Worm (Caenorhabditis elegans): ENCODE results near the gene tsp-8.

tsp-8 gene

DNA sequence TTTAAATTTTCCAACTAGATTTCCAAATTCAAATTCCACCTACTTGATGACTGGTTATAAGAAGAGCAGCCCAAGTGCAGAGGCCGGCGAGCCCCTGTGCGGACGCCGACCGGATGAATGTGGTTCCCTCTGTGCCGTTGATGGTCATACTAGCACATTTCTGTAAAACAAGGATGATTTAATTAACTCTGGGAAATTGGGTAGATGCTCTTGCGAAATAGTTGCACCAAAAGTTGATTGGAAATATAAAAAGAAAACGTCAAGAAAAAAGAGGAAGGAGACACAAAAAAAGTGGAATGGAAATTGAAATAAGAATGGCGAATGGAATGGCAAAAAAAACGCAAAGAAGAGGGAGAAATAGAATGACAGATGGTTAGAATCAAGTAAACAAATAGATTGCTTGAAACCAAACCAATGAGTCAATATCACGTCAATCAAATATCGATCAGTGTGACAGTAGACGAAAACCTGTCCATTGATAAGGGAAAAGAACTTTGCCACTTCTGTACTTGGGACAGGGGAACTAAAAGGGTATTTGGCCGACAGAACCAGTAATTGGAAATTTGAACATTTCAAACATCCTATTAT is 22.5 kb downstream of the tsp-8 start, which contains the start of gene tmem-184 (continued):
- TF ChIP-seq pqm-1 (tag; optimal IDR thresholded peaks at IDR 0.05) (no peak), C16A3.4 (tag; optimal IDR thresholded peaks at IDR 0.05) (no peak), nhr-76 (tag; optimal IDR thresholded peaks at IDR 0.05) (no peak), pag-3 (tag; optimal IDR thresholded peaks at IDR 0.05; ENCODE audit: borderline replicate concordance, insufficient read depth) (no peak), alr-1 (tag; optimal IDR thresholded peaks at IDR 0.05; ENCODE audit: borderline replicate concordance) (no peak), snpc-4 (tag; optimal IDR thresholded peaks at IDR 0.05) (no peak)

DNA sequence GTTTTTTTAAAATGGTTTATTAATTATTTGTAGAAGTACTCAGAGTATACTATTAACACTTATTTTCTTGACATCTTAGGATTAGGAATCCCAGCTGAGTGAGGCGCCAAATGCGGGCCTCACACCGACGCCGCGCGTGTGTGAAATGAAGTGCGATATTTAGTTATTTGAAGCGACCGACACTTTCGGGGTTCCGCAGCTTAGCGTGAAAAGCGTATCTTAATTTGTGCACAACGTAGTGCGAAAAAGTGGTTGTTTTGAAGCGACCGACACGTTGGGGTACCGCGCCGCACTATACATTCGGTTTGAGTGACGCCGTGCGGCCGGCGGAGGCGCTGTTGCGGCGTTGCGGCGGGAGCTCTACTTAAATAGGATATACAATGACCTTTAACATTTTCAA is 24.4 kb downstream of the tsp-8 start:
- TF ChIP-seq nhr-71 (tag; optimal IDR thresholded peaks at IDR 0.05) (no peak), aha-1 (tag; optimal IDR thresholded peaks at IDR 0.05) (no peak), egl-27 (tag; optimal IDR thresholded peaks at IDR 0.05) (no peak), unc-86 (tag; optimal IDR thresholded peaks at IDR 0.05) (no peak), nhr-90 (tag; optimal IDR thresholded peaks at IDR 0.05; ENCODE audit: poor library complexity) (no peak), nhr-19 (GFP tag; conservative IDR thresholded peaks at IDR 0.05) (no peak), ces-1 (GFP tag; optimal IDR thresholded peaks at IDR 0.05) (no peak), unc-62 (GFP tag; optimal IDR thresholded peaks at IDR 0.05) (no peak), ama-1 (optimal IDR thresholded peaks at IDR 0.05) (no peak), fkh-8 (tag; optimal IDR thresholded peaks at IDR 0.05) (no peak), efl-1 (optimal IDR thresholded peaks at IDR 0.05) (no peak), efl-1 (GFP tag; optimal IDR thresholded peaks at IDR 0.05 in 1 of 2) (peak in 1 of 2 experiments; percentile 9), swsn-7 (tag; optimal IDR thresholded peaks at IDR 0.05) (no peak), nhr-237 (tag; optimal IDR thresholded peaks at IDR 0.05) (no peak), dsc-1 (tag; optimal IDR thresholded peaks at IDR 0.05) (no peak), vab-15 (tag; optimal IDR thresholded peaks at IDR 0.05) (no peak), snpc-4 (tag; optimal IDR thresholded peaks at IDR 0.05) (peak; percentile 74)

DNA sequence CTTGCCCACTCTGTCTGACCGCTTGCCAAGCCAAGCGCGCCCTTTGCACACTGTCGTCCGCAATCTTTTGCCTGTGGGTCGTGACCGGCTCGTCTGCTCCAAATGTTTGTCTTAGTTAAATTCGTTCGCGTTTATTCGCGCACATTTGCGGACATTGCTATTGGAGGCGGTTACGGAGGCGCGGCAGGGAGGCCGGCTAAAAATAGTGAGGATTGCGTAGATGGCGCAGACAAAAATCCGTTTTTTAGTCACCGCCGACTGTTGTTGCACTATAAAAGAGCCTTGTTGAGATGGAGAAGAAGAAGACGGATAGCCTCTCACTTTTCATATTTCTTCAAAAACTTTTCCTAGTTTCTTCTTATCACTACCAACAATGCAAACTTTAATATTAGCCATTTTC is 27.8 kb downstream of the tsp-8 start, which contains the start of gene F40E10.5:
TSS of gene F40E10.5 (plus strand) at position 301 of the 400 bp plus-strand sequence.
- no peak for TF ChIP-seq irx-1 (tag; optimal IDR thresholded peaks at IDR 0.05)
- TF ChIP-seq skn-1 (tag; optimal IDR thresholded peaks at IDR 0.05), result no peak
- TF ChIP-seq egl-27 (tag; optimal IDR thresholded peaks at IDR 0.05), result no peak
- no peak for TF ChIP-seq nhr-47 (tag; optimal IDR thresholded peaks at IDR 0.05)
- no peak for TF ChIP-seq efl-1 (optimal IDR thresholded peaks at IDR 0.05)
- no peak for TF ChIP-seq efl-1 (GFP tag; optimal IDR thresholded peaks at IDR 0.05 in 1 of 2)
- no peak for TF ChIP-seq sup-37 (GFP tag; optimal IDR thresholded peaks at IDR 0.05)
- no peak for TF ChIP-seq lin-13 (GFP tag; optimal IDR thresholded peaks at IDR 0.05)
- TF ChIP-seq fkh-10 (GFP tag; optimal IDR thresholded peaks at IDR 0.05), result no peak
- TF ChIP-seq nhr-84 (tag; optimal IDR thresholded peaks at IDR 0.05), result no peak
- TF ChIP-seq swsn-7 (tag; optimal IDR thresholded peaks at IDR 0.05), result no peak
- TF ChIP-seq F16B12.6 (tag; optimal IDR thresholded peaks at IDR 0.05), result no peak
- no peak for TF ChIP-seq mep-1 (tag; optimal IDR thresholded peaks at IDR 0.05)
- TF ChIP-seq unc-86 (tag; optimal IDR thresholded peaks at IDR 0.05), result no peak
- TF ChIP-seq fkh-8 (tag; optimal IDR thresholded peaks at IDR 0.05), result no peak
- TF ChIP-seq tbx-2 (tag; optimal IDR thresholded peaks at IDR 0.05), result no peak
- TF ChIP-seq Y116A8C.19 (tag; optimal IDR thresholded peaks at IDR 0.05; ENCODE audit: borderline replicate concordance), result no peak

DNA sequence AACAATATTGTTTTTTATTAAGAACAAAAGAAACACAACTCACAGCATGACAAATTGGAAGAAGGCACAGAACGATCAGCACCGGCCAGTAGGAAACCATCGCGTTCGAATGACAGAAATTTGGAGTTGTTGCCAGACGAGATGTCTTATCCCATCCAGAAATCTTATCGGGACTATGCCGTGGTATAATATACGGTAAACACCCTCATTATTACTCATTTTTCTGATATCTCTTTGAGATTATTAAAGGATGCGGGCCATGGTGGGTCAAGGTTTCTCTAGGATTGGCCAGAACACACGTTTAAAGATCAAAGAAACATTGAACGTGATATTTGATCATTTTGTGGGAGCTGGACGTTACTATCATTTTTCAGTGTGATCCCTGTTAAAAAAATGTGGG is 29.4 kb downstream of the tsp-8 start, which contains the start of gene hch-1:
TSS of gene hch-1 (minus strand) at position 112 of the 400 bp plus-strand sequence.
- no peak for TF ChIP-seq nhr-76 (tag; optimal IDR thresholded peaks at IDR 0.05)
- TF ChIP-seq isw-1 (GFP tag; IDR thresholded peaks at IDR 0.05), result no peak
- TF ChIP-seq sox-4 (tag; optimal IDR thresholded peaks at IDR 0.05), result no peak
- TF ChIP-seq lir-3 (tag; optimal IDR thresholded peaks at IDR 0.05; ENCODE audit: poor library complexity), result no peak
- no peak for TF ChIP-seq mep-1 (tag; optimal IDR thresholded peaks at IDR 0.05)
- no peak for TF ChIP-seq blmp-1 (tag; optimal IDR thresholded peaks at IDR 0.05)
- TF ChIP-seq tlp-1 (tag; optimal IDR thresholded peaks at IDR 0.05), result no peak
- TF ChIP-seq elt-3 (tag; optimal IDR thresholded peaks at IDR 0.05), result no peak
- no peak for TF ChIP-seq nhr-12 (tag; optimal IDR thresholded peaks at IDR 0.05)
- TF ChIP-seq hlh-17 (GFP tag; optimal IDR thresholded peaks at IDR 0.05; ENCODE audit: borderline replicate concordance), result no peak
- no peak for TF ChIP-seq vab-15 (tag; optimal IDR thresholded peaks at IDR 0.05)
- TF ChIP-seq pqm-1 (tag; optimal IDR thresholded peaks at IDR 0.05), result no peak
- TF ChIP-seq ceh-90 (tag; optimal IDR thresholded peaks at IDR 0.05), result no peak
